Fruit fly (Drosophila melanogaster): Measurements from ENCODE around the gene CG32547.

The CG32547 gene

DNA sequence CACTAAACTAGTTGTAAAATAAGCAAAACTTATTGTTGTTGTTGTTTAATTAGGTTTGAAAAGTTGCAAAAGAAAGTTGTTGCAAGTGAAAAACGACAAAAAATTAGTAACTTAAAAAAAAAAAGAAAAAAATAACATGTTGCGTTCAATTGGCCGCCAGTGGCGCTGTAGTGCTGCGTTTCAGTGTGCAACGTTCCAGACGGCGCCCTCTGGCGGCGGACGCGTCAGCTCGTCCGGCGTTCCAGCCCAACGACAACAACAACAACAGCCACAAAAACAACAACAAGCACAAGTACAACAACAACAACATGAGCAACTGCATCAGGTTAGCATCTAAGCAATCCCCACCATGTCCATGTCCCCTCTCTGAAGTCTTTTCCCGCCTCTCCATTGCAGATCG is 38.1 kb upstream of the CG32547 start:
- TF ChIP-seq CG10274 (GFP tag; optimal IDR thresholded peaks at IDR 0.05) (no peak), ewg (GFP tag; optimal IDR thresholded peaks at IDR 0.05) (peak; percentile 32), CG8290 (GFP tag; optimal IDR thresholded peaks at IDR 0.05) (peak; percentile 53), CG8290 (tag; optimal IDR thresholded peaks at IDR 0.05) (peak; percentile 19 to 78), pum (GFP tag; optimal IDR thresholded peaks at IDR 0.05) (peak; percentile 10), esg (GFP tag; conservative IDR thresholded peaks at IDR 0.05) (no peak), CG7745 (tag; optimal IDR thresholded peaks at IDR 0.05) (no peak), pnt (GFP tag; optimal IDR thresholded peaks at IDR 0.05) (no peak), CG17186 (GFP tag; optimal IDR thresholded peaks at IDR 0.05) (no peak), mld (GFP tag; IDR thresholded peaks at IDR 0.05; ENCODE audit: partially characterized antibody) (no peak), CG16815 (GFP tag; optimal IDR thresholded peaks at IDR 0.05) (no peak), fru (optimal IDR thresholded peaks at IDR 0.05) (no peak), emc (GFP tag; optimal IDR thresholded peaks at IDR 0.05) (no peak), CG9609 (GFP tag; optimal IDR thresholded peaks at IDR 0.05) (peak; percentile 5), Stat92E (GFP tag; optimal IDR thresholded peaks at IDR 0.05) (no peak), lov (optimal IDR thresholded peaks at IDR 0.05) (no peak), lov (GFP tag; IDR thresholded peaks at IDR 0.05) (0 out of 3 replicates have a peak, but pooled peaks have one; percentile 65), Meics (GFP tag; optimal IDR thresholded peaks at IDR 0.05) (no peak), Ada2b (GFP tag; IDR thresholded peaks at IDR 0.05) (0 out of 2 replicates have a peak, but pooled peaks have one; percentile 22), lbe (GFP tag; optimal IDR thresholded peaks at IDR 0.05) (no peak), Blimp-1 (GFP tag; optimal IDR thresholded peaks at IDR 0.05) (no peak), en (GFP tag; optimal IDR thresholded peaks at IDR 0.05) (no peak), Hr3 (GFP tag; optimal IDR thresholded peaks at IDR 0.05) (no peak), Xrp1 (GFP tag; IDR thresholded peaks at IDR 0.05) (no peak), wdn (GFP tag; IDR thresholded peaks at IDR 0.05) (no peak), CG1603 (tag; optimal IDR thresholded peaks at IDR 0.05) (peak; percentile 32), CG10654 (GFP tag; optimal IDR thresholded peaks at IDR 0.05) (no peak), CG11085 (GFP tag; IDR thresholded peaks at IDR 0.05) (no peak), slp2 (GFP tag; optimal IDR thresholded peaks at IDR 0.05) (no peak), Ssrp (tag; optimal IDR thresholded peaks at IDR 0.05) (peak; percentile 27), CG33557 (GFP tag; optimal IDR thresholded peaks at IDR 0.05) (no peak), sc (optimal IDR thresholded peaks at IDR 0.05) (no peak), sc (GFP tag; optimal IDR thresholded peaks at IDR 0.05) (peak; percentile 12), chm (GFP tag; IDR thresholded peaks at IDR 0.05) (peak; percentile 62; the same call in 1 of the 2 replicates), CkIIα-i1 (GFP tag; IDR thresholded peaks at IDR 0.05) (no peak), MBD-R2 (GFP tag; IDR thresholded peaks at IDR 0.05) (peak; percentile 22; the same call in 1 of the 2 replicates), CG5180 (GFP tag; optimal IDR thresholded peaks at IDR 0.05) (peak; percentile 45), org-1 (GFP tag; optimal IDR thresholded peaks at IDR 0.05) (no peak), inv (GFP tag; IDR thresholded peaks at IDR 0.05; ENCODE audit: partially characterized antibody) (no peak), sens (GFP tag) (peak; percentile 66), Dref (GFP tag; IDR thresholded peaks at IDR 0.05) (no peak), her (GFP tag; optimal IDR thresholded peaks at IDR 0.05) (no peak), CG14860 (GFP tag; IDR thresholded peaks at IDR 0.05; ENCODE audit: partially characterized antibody) (no peak), CG6683 (GFP tag; optimal IDR thresholded peaks at IDR 0.05) (no peak), cwo (GFP tag; optimal IDR thresholded peaks at IDR 0.05) (no peak), CG2116 (GFP tag; optimal IDR thresholded peaks at IDR 0.05) (peak; percentile 11), Camta (GFP tag; optimal IDR thresholded peaks at IDR 0.05) (peak; percentile 25), knrl (GFP tag; IDR thresholded peaks at IDR 0.05; ENCODE audit: partially characterized antibody) (peak; percentile 33; the same call in 1 of the 3 replicates), hth (optimal IDR thresholded peaks at IDR 0.05) (no peak), dm (GFP tag; optimal IDR thresholded peaks at IDR 0.05) (peak; percentile 19), CG31224 (GFP tag; IDR thresholded peaks at IDR 0.05) (no peak), MESR4 (GFP tag; optimal IDR thresholded peaks at IDR 0.05) (no peak)

Data from whole organism, embryonic.